Worm (Caenorhabditis elegans) whole organism, mixed stage, embryonic: Measurements from ENCODE around the gene C05D2.8.
A peak's percentile ranks its signal among the peaks of the same experiment; 100 is the strongest.

Experiments
- M03D4.4 ChIP-seq: sonication (generic microtip); optimal IDR thresholded peaks from 2 replicates; lab custom pipeline; 2017; ENCODE audit warnings: mild to moderate bottlenecking, missing genetic modification characterization, missing compliant biosample characterization
- blmp-1 ChIP-seq: fragments of 150-350 bp; optimal IDR thresholded peaks from 2 replicates; lab custom pipeline; 2014; ENCODE audit warnings: missing biosample characterization, missing genetic modification characterization
- ceh-39 ChIP-seq: fragments of 150-350 bp; optimal IDR thresholded peaks from 2 replicates; lab custom pipeline; 2014; ENCODE audit warnings: missing biosample characterization, missing genetic modification characterization
- ceh-83 ChIP-seq: fragments of 200-800 bp; sonication (Bioruptor generic); optimal IDR thresholded peaks from 2 replicates; lab custom pipeline; 2018; ENCODE audit warnings: mild to moderate bottlenecking, missing genetic modification characterization, missing compliant biosample characterization
- ces-1 ChIP-seq: fragments of 150-350 bp; optimal IDR thresholded peaks from 2 replicates; lab custom pipeline; 2014; ENCODE audit warnings: missing biosample characterization, missing genetic modification reagents, missing genetic modification characterization
- cnd-1 ChIP-seq: fragments of 200-800 bp; sonication (Bioruptor generic); optimal IDR thresholded peaks from 2 replicates; lab custom pipeline; 2018; ENCODE audit warnings: mild to moderate bottlenecking, missing genetic modification characterization, missing compliant biosample characterization
- elt-3 ChIP-seq: fragments of 150-350 bp; optimal IDR thresholded peaks from 2 replicates; lab custom pipeline; 2014; ENCODE audit warnings: missing biosample characterization, missing genetic modification characterization
- flh-1 ChIP-seq: fragments of 200-800 bp; sonication (Bioruptor generic); optimal IDR thresholded peaks from 2 replicates; lab custom pipeline; 2018; ENCODE audit warnings: mild to moderate bottlenecking, missing genetic modification characterization, moderate library complexity, missing compliant biosample characterization
- ham-2 ChIP-seq: fragments of 200-800 bp; sonication (Bioruptor generic); optimal IDR thresholded peaks from 2 replicates; lab custom pipeline; 2018; ENCODE audit warnings: mild to moderate bottlenecking, missing genetic modification characterization, missing compliant biosample characterization
- hlh-1 ChIP-seq: fragments of 150-350 bp; optimal IDR thresholded peaks from 2 replicates; lab custom pipeline; 2014; ENCODE audit warnings: missing biosample characterization, missing genetic modification reagents, missing genetic modification characterization
- lin-13 ChIP-seq: fragments of 150-350 bp; optimal IDR thresholded peaks from 2 replicates; lab custom pipeline; 2014; ENCODE audit warnings: missing biosample characterization, missing genetic modification characterization
- lsy-2 ChIP-seq: fragments of 150-350 bp; optimal IDR thresholded peaks from 2 replicates; lab custom pipeline; 2014; ENCODE audit warnings: missing biosample characterization, missing genetic modification characterization
- mab-5 ChIP-seq: fragments of 150-350 bp; optimal IDR thresholded peaks from 2 replicates; lab custom pipeline; 2014; ENCODE audit warnings: missing biosample characterization, missing genetic modification characterization
- mep-1 ChIP-seq: fragments of 150-350 bp; optimal IDR thresholded peaks from 2 replicates; lab custom pipeline; 2017; ENCODE audit warnings: missing biosample characterization, missing genetic modification reagents, missing genetic modification characterization, inconsistent platforms
- mls-2 ChIP-seq: sonication (generic microtip); optimal IDR thresholded peaks from 2 replicates; lab custom pipeline; 2016; ENCODE audit warnings: mild to moderate bottlenecking, missing genetic modification characterization, moderate library complexity, missing compliant biosample characterization
- nhr-12 ChIP-seq: fragments of 150-350 bp; optimal IDR thresholded peaks from 2 replicates; lab custom pipeline; 2014; ENCODE audit warnings: missing biosample characterization, missing genetic modification characterization
- nhr-2 ChIP-seq: fragments of 150-350 bp; optimal IDR thresholded peaks from 2 replicates; lab custom pipeline; 2014; ENCODE audit warnings: missing biosample characterization, missing genetic modification characterization
- nhr-237 ChIP-seq: fragments of 150-350 bp; optimal IDR thresholded peaks from 2 replicates; lab custom pipeline; 2014; ENCODE audit warnings: missing biosample characterization, missing genetic modification characterization
- nhr-28 ChIP-seq: fragments of 150-350 bp; optimal IDR thresholded peaks from 2 replicates; lab custom pipeline; 2014; ENCODE audit warnings: missing biosample characterization, missing genetic modification characterization
- pha-4 ChIP-seq: fragments of 150-350 bp; optimal IDR thresholded peaks from 2 replicates; lab custom pipeline; 2018; ENCODE audit warnings: missing biosample characterization, missing genetic modification reagents, missing genetic modification characterization
- sem-2 ChIP-seq: fragments of 200-800 bp; sonication (Bioruptor generic); optimal IDR thresholded peaks from 2 replicates; lab custom pipeline; 2018; ENCODE audit warnings: mild to moderate bottlenecking, missing genetic modification characterization, missing compliant biosample characterization
- snpc-4 ChIP-seq: fragments of 150-350 bp; optimal IDR thresholded peaks from 2 replicates; lab custom pipeline; 2014; ENCODE audit warnings: missing biosample characterization, missing genetic modification characterization
- sptf-1 ChIP-seq: sonication (generic microtip); optimal IDR thresholded peaks from 2 replicates; lab custom pipeline; 2017; ENCODE audit warnings: mild to moderate bottlenecking, missing genetic modification characterization, moderate library complexity, missing compliant biosample characterization
- tbx-8 ChIP-seq: fragments of 200-800 bp; sonication (Bioruptor generic); optimal IDR thresholded peaks from 2 replicates; lab custom pipeline; 2018; ENCODE audit warnings: mild to moderate bottlenecking, missing genetic modification characterization, moderate library complexity, missing compliant biosample characterization
- unc-120 ChIP-seq: sonication (generic microtip); optimal IDR thresholded peaks from 2 replicates; lab custom pipeline; 2017; ENCODE audit warnings: missing genetic modification characterization, missing compliant biosample characterization; ENCODE audit not compliant: poor library complexity, severe bottlenecking
- unc-39 ChIP-seq: fragments of 150-350 bp; optimal IDR thresholded peaks from 2 replicates; lab custom pipeline; 2014; ENCODE audit warnings: missing biosample characterization, missing genetic modification characterization
- unc-62 ChIP-seq: fragments of 150-350 bp; optimal IDR thresholded peaks from 2 replicates; lab custom pipeline; 2014; ENCODE audit warnings: missing biosample characterization, missing genetic modification reagents, missing genetic modification characterization
- zip-8 ChIP-seq: fragments of 150-350 bp; optimal IDR thresholded peaks from 2 replicates; lab custom pipeline; 2014; ENCODE audit warnings: missing biosample characterization, missing genetic modification characterization
- ztf-11 ChIP-seq: fragments of 150-350 bp; optimal IDR thresholded peaks from 2 replicates; lab custom pipeline; 2014; ENCODE audit warnings: missing biosample characterization, missing genetic modification characterization

Gene C05D2.8

ce11 chrIII:5620186-5620585 lies 10.0 kb upstream of the C05D2.8 start:
- TF ChIP-seq unc-62 (GFP tag; lab: Kevin White, UChicago): no peak

- no peak for TF ChIP-seq elt-3 (tag; lab: Kevin White, UChicago)
- TF ChIP-seq cnd-1 (tag; lab: Kevin White, UChicago): no peak
- no peak for TF ChIP-seq ceh-83 (GFP tag; lab: Kevin White, UChicago)
- TF ChIP-seq mls-2: no peak
- TF ChIP-seq mep-1: no peak
- no peak for TF ChIP-seq nhr-28 (tag; lab: Kevin White, UChicago)
- no peak for TF ChIP-seq sptf-1
These were observed 5.5 kb upstream of the C05D2.8 start for ce11 chrIII:5615675-5616074.

ce11 chrIII:5614648-5615047 lies 4.5 kb upstream of the C05D2.8 start, which contains the start of gene basl-1:
Gene basl-1 (plus strand): TSS chrIII:5614948.
- no peak for TF ChIP-seq unc-62 (GFP tag; lab: Kevin White, UChicago)
- TF ChIP-seq lin-13 (tag; lab: Kevin White, UChicago): no peak
- no peak for TF ChIP-seq ceh-39 (tag; lab: Kevin White, UChicago)
- TF ChIP-seq ces-1 (GFP tag; lab: Kevin White, UChicago): no peak
- TF ChIP-seq nhr-237: no peak

ce11 chrIII:5611604-5612324 lies 1.6 kb upstream of the C05D2.8 start, which contains the start of gene bas-1:
Gene bas-1 (plus strand): TSS chrIII:5612274.
- no peak for TF ChIP-seq nhr-12 (tag; lab: Kevin White, UChicago)
- no peak for TF ChIP-seq sptf-1
- no peak for TF ChIP-seq unc-120 (tag; lab: Kevin White, UChicago)
- TF ChIP-seq tbx-8 (GFP tag; lab: Kevin White, UChicago): no peak
- no peak for TF ChIP-seq snpc-4 (tag; lab: Kevin White, UChicago)
- no peak for TF ChIP-seq lin-13 (tag; lab: Kevin White, UChicago)
- TF ChIP-seq unc-62 (GFP tag; lab: Kevin White, UChicago): no peak
- TF ChIP-seq pha-4: no peak
- TF ChIP-seq ztf-11: no peak
- no peak for TF ChIP-seq zip-8
- no peak for TF ChIP-seq ceh-39 (tag; lab: Kevin White, UChicago)
- no peak for TF ChIP-seq nhr-237

ce11 chrIII:5604080-5604479 lies 6.1 kb downstream of the C05D2.8 start, which contains the start of gene xnd-1:
Gene xnd-1 (plus strand): TSS chrIII:5604460.
- TF ChIP-seq nhr-2 (tag; lab: Kevin White, UChicago): no peak
- TF ChIP-seq flh-1: no peak
- no peak for TF ChIP-seq M03D4.4 (tag; lab: Kevin White, UChicago)
- TF ChIP-seq ham-2 (GFP tag; lab: Kevin White, UChicago): no peak
- TF ChIP-seq ces-1 (GFP tag; lab: Kevin White, UChicago): no peak
- TF ChIP-seq cnd-1 (tag; lab: Kevin White, UChicago): no peak
- TF ChIP-seq ceh-39 (tag; lab: Kevin White, UChicago): no peak
- no peak for TF ChIP-seq unc-39 (tag; lab: Kevin White, UChicago)
- TF ChIP-seq zip-8: no peak
- no peak for TF ChIP-seq unc-120 (tag; lab: Kevin White, UChicago)
- no peak for TF ChIP-seq snpc-4 (tag; lab: Kevin White, UChicago)
- TF ChIP-seq tbx-8 (GFP tag; lab: Kevin White, UChicago): no peak
- no peak for TF ChIP-seq elt-3 (tag; lab: Kevin White, UChicago)
- no peak for TF ChIP-seq lsy-2 (tag; lab: Kevin White, UChicago)
- TF ChIP-seq mab-5 (tag; lab: Kevin White, UChicago): no peak
- TF ChIP-seq unc-62 (GFP tag; lab: Kevin White, UChicago): no peak
- no peak for TF ChIP-seq mep-1
- TF ChIP-seq ztf-11: no peak
- TF ChIP-seq, all 35 proteins: peak for 0

- no peak for TF ChIP-seq nhr-28 (tag; lab: Kevin White, UChicago)
- peak; percentile 36 for TF ChIP-seq mep-1
- peak; percentile 17 for TF ChIP-seq M03D4.4 (tag; lab: Kevin White, UChicago)
- TF ChIP-seq ztf-11: no peak
- TF ChIP-seq blmp-1 (tag; lab: Kevin White, UChicago): no peak
- TF ChIP-seq sptf-1: peak; percentile 58
- TF ChIP-seq cnd-1 (tag; lab: Kevin White, UChicago): no peak
- peak; percentile 60 for TF ChIP-seq ham-2 (GFP tag; lab: Kevin White, UChicago)
- TF ChIP-seq hlh-1: peak; percentile 3
- peak; percentile 49 for TF ChIP-seq lsy-2 (tag; lab: Kevin White, UChicago)
- TF ChIP-seq nhr-237: peak; percentile 34
- TF ChIP-seq sem-2 (GFP tag; lab: Kevin White, UChicago): no peak
- TF ChIP-seq pha-4: peak; percentile 71
- peak; percentile 72 for TF ChIP-seq ceh-39 (tag; lab: Kevin White, UChicago)
- TF ChIP-seq zip-8: no peak
- peak; percentile 31 for TF ChIP-seq unc-120 (tag; lab: Kevin White, UChicago)
These were observed 6.6 kb downstream of the C05D2.8 start, which contains the start of gene madf-11 for ce11 chrIII:5603439-5603986. Gene madf-11 (minus strand): TSS chrIII:5603489.
